Worm (Caenorhabditis elegans): ENCODE measurements around the gene calf-1.

ce11 chrV:20500405-20500804 is 21.5 kb upstream of the calf-1 start, which contains the start of gene dct-14:
- no peak for TF ChIP-seq tra-4 (tag; optimal IDR thresholded peaks at IDR 0.05)
- no peak for TF ChIP-seq hnd-1 (tag; optimal IDR thresholded peaks at IDR 0.05)
- no peak for TF ChIP-seq ceh-36 (tag; optimal IDR thresholded peaks at IDR 0.05)
- TF ChIP-seq hmg-4 (GFP tag; optimal IDR thresholded peaks at IDR 0.05): no peak

All from whole organism, early embryonic.